Fruit fly (Drosophila melanogaster): Measurements from ENCODE around the gene Pten.

DNA sequence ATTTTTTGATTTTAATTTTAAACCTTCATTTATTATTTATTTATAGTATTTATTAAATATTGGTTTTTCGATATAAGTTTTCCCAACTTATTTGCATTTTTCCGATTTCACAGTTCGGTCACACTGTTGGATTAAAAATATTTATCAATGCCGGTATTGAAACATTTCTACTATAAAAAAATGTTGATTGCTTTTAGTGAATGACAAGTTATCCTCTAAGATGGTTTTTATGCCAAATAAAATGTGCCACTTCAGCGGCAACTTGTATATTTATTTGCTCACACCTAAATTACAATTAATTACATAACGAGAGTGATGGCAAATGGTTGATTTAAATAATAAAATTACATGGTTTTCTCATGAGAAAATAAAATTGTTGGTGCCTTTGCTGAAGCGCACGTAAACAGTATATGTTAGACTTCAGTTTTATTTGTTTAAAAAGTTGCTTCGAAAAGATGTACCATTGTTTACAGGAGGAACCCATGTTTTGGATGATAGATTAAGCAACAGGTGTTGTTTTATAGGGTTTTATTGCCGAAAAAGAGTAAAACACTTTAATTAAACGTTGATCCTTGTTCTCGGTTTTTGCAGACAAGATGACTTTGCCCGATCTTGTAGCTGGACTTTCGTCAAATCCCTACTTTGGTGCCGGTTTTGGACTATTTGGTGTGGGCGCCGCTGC lies 38.2 kb downstream of the Pten start, which contains the start of gene Bcs1:
- TF ChIP-seq psq (optimal IDR thresholded peaks at IDR 0.05) (no peak), CG8478 (optimal IDR thresholded peaks at IDR 0.05) (no peak)
